Fruit fly (Drosophila melanogaster) whole organism, embryonic: ENCODE results near the gene CG17717.

Experiments
- ATbp ChIP-seq: fragments of 200-800 bp; sonication (Bioruptor generic); optimal IDR thresholded peaks from 2 replicates; lab custom pipeline; 2017; ENCODE audit warnings: missing biosample characterization, mild to moderate bottlenecking, missing genetic modification characterization, missing genetic modification reagents
- B-H2 ChIP-seq: fragments of 200-800 bp; sonication (Bioruptor generic); optimal IDR thresholded peaks from 2 replicates; lab custom pipeline; 2018; ENCODE audit warnings: missing biosample characterization, mild to moderate bottlenecking, missing genetic modification characterization
- CG10274 ChIP-seq: fragments of 200-800 bp; sonication (Bioruptor generic); optimal IDR thresholded peaks from 3 replicates; lab custom pipeline; 2017; ENCODE audit warnings: missing biosample characterization, mild to moderate bottlenecking, missing genetic modification characterization
- CG11695 ChIP-seq: fragments of 200-800 bp; sonication (Bioruptor generic); IDR thresholded peaks from 3 replicates; pipeline ENCODE4 v1.3.6; 2022; ENCODE audit warnings: missing biosample characterization, missing genetic modification characterization
- CG12391 ChIP-seq: fragments of 200-800 bp; sonication (Bioruptor generic); optimal IDR thresholded peaks from 3 replicates; lab custom pipeline; 2018; ENCODE audit warnings: missing biosample characterization, mild to moderate bottlenecking, missing genetic modification characterization, moderate library complexity
- CG13296 ChIP-seq: fragments of 200-800 bp; sonication (Bioruptor generic); optimal IDR thresholded peaks from 3 replicates; lab custom pipeline; 2018; ENCODE audit warnings: missing biosample characterization, mild to moderate bottlenecking, missing genetic modification characterization
- CG15514 ChIP-seq: fragments of 200-800 bp; sonication (Bioruptor generic); optimal IDR thresholded peaks from 3 replicates; lab custom pipeline; 2017; ENCODE audit warnings: missing biosample characterization, missing genetic modification characterization, mild to moderate bottlenecking, moderate library complexity, missing genetic modification reagents
- CG1603 ChIP-seq: fragments of 200-800 bp; sonication (Bioruptor generic); optimal IDR thresholded peaks from 2 replicates; lab custom pipeline; 2019; ENCODE audit warnings: missing biosample characterization, mild to moderate bottlenecking, missing genetic modification characterization, moderate library complexity
- CG1832 ChIP-seq: fragments of 200-800 bp; sonication (Bioruptor generic); optimal IDR thresholded peaks from 2 replicates; lab custom pipeline; 2017; ENCODE audit warnings: missing biosample characterization, mild to moderate bottlenecking, missing genetic modification characterization, inconsistent platforms
- CG2678 ChIP-seq: fragments of 200-800 bp; sonication (Bioruptor generic); optimal IDR thresholded peaks from 3 replicates; lab custom pipeline; 2019; ENCODE audit warnings: missing biosample characterization, mild to moderate bottlenecking, missing genetic modification characterization, moderate library complexity
- CG2889 ChIP-seq: fragments of 200-800 bp; sonication (Bioruptor generic); IDR thresholded peaks from 3 replicates; pipeline ENCODE4 v1.3.6; 2022; ENCODE audit warnings: missing biosample characterization, missing genetic modification characterization
- CG4328 ChIP-seq: fragments of 200-800 bp; sonication (Bioruptor generic); optimal IDR thresholded peaks from 3 replicates; lab custom pipeline; 2017; ENCODE audit warnings: missing biosample characterization, missing genetic modification reagents, missing genetic modification characterization
- CG4854 ChIP-seq: fragments of 200-800 bp; sonication (Bioruptor generic); optimal IDR thresholded peaks from 2 replicates; lab custom pipeline; 2016; ENCODE audit warnings: missing biosample characterization, missing genetic modification characterization, inconsistent platforms
- CG5953 ChIP-seq: fragments of 200-800 bp; sonication (Bioruptor generic); IDR thresholded peaks from 2 replicates; pipeline ENCODE4 v1.3.6; 2022; ENCODE audit warnings: missing biosample characterization, missing genetic modification characterization
- CG7271 ChIP-seq: fragments of 200-800 bp; sonication (Bioruptor generic); optimal IDR thresholded peaks from 2 replicates; lab custom pipeline; 2018; ENCODE audit warnings: missing biosample characterization, mild to moderate bottlenecking, missing genetic modification characterization, moderate library complexity
- CG7357 ChIP-seq: fragments of 200-800 bp; sonication (Bioruptor generic); IDR thresholded peaks from 3 replicates; pipeline ENCODE4 v1.3.6; 2022; ENCODE audit warnings: missing biosample characterization, missing genetic modification characterization
- CG7839 ChIP-seq: fragments of 200-800 bp; sonication (Bioruptor generic); optimal IDR thresholded peaks from 3 replicates; lab custom pipeline; 2018; ENCODE audit warnings: missing biosample characterization, mild to moderate bottlenecking, missing genetic modification characterization, moderate library complexity
- CG8359 ChIP-seq: fragments of 200-800 bp; sonication (Bioruptor generic); optimal IDR thresholded peaks from 2 replicates; lab custom pipeline; 2017; ENCODE audit warnings: missing biosample characterization, mild to moderate bottlenecking, missing genetic modification characterization, borderline replicate concordance
- CG9932 ChIP-seq: fragments of 200-800 bp; sonication (Bioruptor generic); IDR thresholded peaks from 2 replicates; pipeline ENCODE4 v1.3.6; 2022; ENCODE audit warnings: missing biosample characterization, missing genetic modification characterization
- CHES-1-like ChIP-seq: fragments of 200-800 bp; sonication (Bioruptor generic); optimal IDR thresholded peaks from 2 replicates; lab custom pipeline; 2016; ENCODE audit warnings: missing biosample characterization, missing genetic modification characterization
- Doc2 ChIP-seq: fragments of 200-800 bp; sonication (Bioruptor generic); IDR thresholded peaks from 2 replicates; pipeline ENCODE4 v1.3.6; 2022; ENCODE audit warnings: missing biosample characterization, missing genetic modification characterization
- Drgx ChIP-seq: fragments of 200-800 bp; sonication (Bioruptor generic); IDR thresholded peaks from 2 replicates; pipeline ENCODE4 v1.3.6; 2022; ENCODE audit warnings: missing biosample characterization, missing genetic modification characterization
- Fer1 ChIP-seq: fragments of 200-800 bp; sonication (Bioruptor generic); optimal IDR thresholded peaks from 2 replicates; lab custom pipeline; 2017; ENCODE audit warnings: missing biosample characterization, mild to moderate bottlenecking, missing genetic modification characterization
- Hmr ChIP-seq: fragments of 200-800 bp; sonication (Bioruptor generic); optimal IDR thresholded peaks from 3 replicates; lab custom pipeline; 2017; ENCODE audit warnings: mild to moderate bottlenecking, missing biosample characterization, missing genetic modification reagents, missing genetic modification characterization
- Hr39 ChIP-seq: fragments of >200 bp; optimal IDR thresholded peaks from 2 replicates; lab custom pipeline; 2017
- Hsf ChIP-seq: fragments of 200-800 bp; sonication (Bioruptor generic); optimal IDR thresholded peaks from 3 replicates; lab custom pipeline; 2016; ENCODE audit warnings: missing biosample characterization, missing genetic modification characterization
- Max ChIP-seq: fragments of 200-800 bp; sonication (Bioruptor generic); optimal IDR thresholded peaks from 2 replicates; lab custom pipeline; 2016; ENCODE audit warnings: missing biosample characterization, mild to moderate bottlenecking, missing genetic modification characterization
- Mrtf ChIP-seq: fragments of 200-800 bp; sonication (Bioruptor generic); IDR thresholded peaks from 3 replicates; pipeline ENCODE4 v1.3.6; 2022; ENCODE audit warnings: missing biosample characterization, missing genetic modification characterization
- Ssrp ChIP-seq: fragments of 200-800 bp; sonication (Bioruptor generic); optimal IDR thresholded peaks from 2 replicates; lab custom pipeline; 2018; ENCODE audit warnings: missing biosample characterization, mild to moderate bottlenecking, missing genetic modification characterization, moderate library complexity
- ato ChIP-seq: fragments of 200-800 bp; sonication (Bioruptor generic); IDR thresholded peaks from 2 replicates; pipeline ENCODE4 v1.3.6; 2022; ENCODE audit warnings: missing biosample characterization, missing genetic modification characterization; ENCODE audit not compliant: partially characterized antibody
- br ChIP-seq: fragments of >200 bp; optimal IDR thresholded peaks from 2 replicates; lab custom pipeline; 2017
- bsh ChIP-seq, 2 experiments: fragments of 200-800 bp; sonication (Bioruptor generic); optimal IDR thresholded peaks; 2 replicates each; lab custom pipeline; 2017 to 2018; ENCODE audit warnings: mild to moderate bottlenecking in 2 of 2, missing biosample characterization in 2 of 2, missing genetic modification characterization in 2 of 2, moderate library complexity in 1 of 2
- danr ChIP-seq: fragments of 200-800 bp; sonication (Bioruptor generic); IDR thresholded peaks from 2 replicates; pipeline ENCODE4 v1.3.6; 2022; ENCODE audit warnings: missing biosample characterization, missing genetic modification characterization
- disco-r ChIP-seq: fragments of 200-800 bp; sonication (Bioruptor generic); optimal IDR thresholded peaks from 2 replicates; lab custom pipeline; 2016; ENCODE audit warnings: missing biosample characterization, missing genetic modification characterization
- dpn ChIP-seq, 2 experiments: fragments of 200-800 bp; sonication (Bioruptor generic); optimal IDR thresholded peaks; 3 replicates each; lab custom pipeline; 2016; ENCODE audit warnings: missing biosample characterization in 2 of 2, missing genetic modification characterization in 2 of 2
- gce ChIP-seq: fragments of 200-800 bp; sonication (Bioruptor generic); IDR thresholded peaks from 3 replicates; pipeline ENCODE4 v1.3.6; 2022; ENCODE audit warnings: missing biosample characterization, missing genetic modification characterization
- jing ChIP-seq: fragments of 200-800 bp; sonication (Bioruptor generic); optimal IDR thresholded peaks from 2 replicates; lab custom pipeline; 2018; ENCODE audit warnings: missing biosample characterization, mild to moderate bottlenecking, missing genetic modification characterization
- jumu ChIP-seq: fragments of 200-800 bp; sonication (Bioruptor generic); optimal IDR thresholded peaks from 3 replicates; lab custom pipeline; 2016; ENCODE audit warnings: missing biosample characterization, missing genetic modification characterization
- kni ChIP-seq: fragments of 200-800 bp; sonication (Bioruptor generic); optimal IDR thresholded peaks from 3 replicates; lab custom pipeline; 2017; ENCODE audit warnings: mild to moderate bottlenecking, missing biosample characterization, missing genetic modification reagents, missing genetic modification characterization
- lola ChIP-seq, 3 experiments: fragments of >200 bp in 2 of 3; fragments of 200-800 bp in 1 of 3; sonication (Bioruptor generic) in 1 of 3; optimal IDR thresholded peaks; 2 replicates each; lab custom pipeline; 2017 to 2019; ENCODE audit warnings: missing biosample characterization in 3 of 3, missing genetic modification characterization in 3 of 3, mild to moderate bottlenecking in 1 of 3, moderate library complexity in 1 of 3
- nerfin-2 ChIP-seq: fragments of 200-800 bp; sonication (Bioruptor generic); IDR thresholded peaks from 2 replicates; pipeline ENCODE4 v1.3.6; 2022; ENCODE audit warnings: missing biosample characterization, missing genetic modification characterization; ENCODE audit not compliant: partially characterized antibody
- nmo ChIP-seq: fragments of 200-800 bp; sonication (Bioruptor generic); optimal IDR thresholded peaks from 2 replicates; lab custom pipeline; 2018; ENCODE audit warnings: missing biosample characterization, mild to moderate bottlenecking, missing genetic modification characterization, moderate library complexity
- org-1 ChIP-seq: fragments of 200-800 bp; sonication (Bioruptor generic); optimal IDR thresholded peaks from 2 replicates; lab custom pipeline; 2017; ENCODE audit warnings: missing biosample characterization, missing genetic modification characterization
- pnt ChIP-seq: fragments of 200-800 bp; sonication (Bioruptor generic); optimal IDR thresholded peaks from 3 replicates; lab custom pipeline; 2016; ENCODE audit warnings: missing biosample characterization, missing genetic modification characterization
- sd ChIP-seq: fragments of 200-800 bp; sonication (Bioruptor generic); optimal IDR thresholded peaks from 3 replicates; lab custom pipeline; 2018; ENCODE audit warnings: missing biosample characterization, mild to moderate bottlenecking, missing genetic modification characterization, moderate library complexity
- sob ChIP-seq: fragments of 200-800 bp; sonication (Bioruptor generic); IDR thresholded peaks from 2 replicates; pipeline ENCODE4 v1.3.6; 2022; ENCODE audit warnings: missing biosample characterization, missing genetic modification characterization
- sr ChIP-seq: fragments of 200-800 bp; sonication (Bioruptor generic); IDR thresholded peaks from 3 replicates; pipeline ENCODE4 v1.3.6; 2022; ENCODE audit warnings: missing biosample characterization, missing genetic modification characterization
- toy ChIP-seq: fragments of 200-800 bp; sonication (Bioruptor generic); IDR thresholded peaks from 2 replicates; pipeline ENCODE4 v1.3.6; 2022; ENCODE audit warnings: missing biosample characterization, missing genetic modification characterization
- zen2 ChIP-seq: fragments of 200-800 bp; sonication (Bioruptor generic); IDR thresholded peaks from 3 replicates; pipeline ENCODE4 v1.3.6; 2022; ENCODE audit warnings: missing biosample characterization, missing genetic modification characterization; ENCODE audit not compliant: partially characterized antibody

The CG17717 gene

dm6 chrX:6571234-6571915 lies 17.7 kb upstream of the CG17717 start (continued):
- TF ChIP-seq kni (GFP tag; lab: Kevin White, UChicago) (peak; percentile 70), Ssrp (tag; lab: Kevin White, UChicago) (peak; percentile 93), CG12391 (tag; lab: Kevin White, UChicago) (peak; percentile 93), pnt (GFP tag; lab: Kevin White, UChicago) (peak; percentile 52), gce (no peak), CG7839 (peak; percentile 93), CG1603 (tag; lab: Kevin White, UChicago) (peak; percentile 37), CG9932 (GFP tag; lab: Robert Waterston, UW) (no peak; the same call in 1 of the 2 replicates), CG7357 (GFP tag; lab: Robert Waterston, UW) (peak; percentile 71), ato (GFP tag; lab: Robert Waterston, UW) (no peak), sd (tag; lab: Kevin White, UChicago) (peak; percentile 59), Drgx (peak; percentile 92), Mrtf (peak; percentile 48; the same call in 1 of the 3 replicates), Doc2 (GFP tag; lab: Robert Waterston, UW) (no peak), Fer1 (GFP tag; lab: Kevin White, UChicago) (peak; percentile 82), dpn (GFP tag; optimal IDR thresholded peaks at IDR 0.05; lab: Kevin White, UChicago) (peak; percentile 40 to 78), nerfin-2 (GFP tag; lab: Robert Waterston, UW) (no peak), CG2889 (GFP tag; lab: Robert Waterston, UW) (peak; percentile 59; the same call in 1 of the 3 replicates), Hsf (GFP tag; lab: Kevin White, UChicago) (peak; percentile 68), CG13296 (GFP tag; lab: Kevin White, UChicago) (peak; percentile 84), jing (GFP tag; lab: Kevin White, UChicago) (peak; percentile 60), CG10274 (GFP tag; lab: Kevin White, UChicago) (peak; percentile 62), disco-r (GFP tag; lab: Kevin White, UChicago) (no peak), zen2 (GFP tag; lab: Robert Waterston, UW) (no peak), toy (GFP tag; lab: Robert Waterston, UW) (no peak), jumu (GFP tag; lab: Kevin White, UChicago) (peak; percentile 20), nmo (GFP tag; lab: Kevin White, UChicago) (peak; percentile 95), B-H2 (peak; percentile 20), Max (peak; percentile 52), CG7271 (peak; percentile 58), br (no peak), Hr39 (lab: Kevin White, UChicago) (no peak), org-1 (GFP tag; lab: Kevin White, UChicago) (peak; percentile 86), sr (GFP tag; lab: Robert Waterston, UW) (no peak), CG4328 (GFP tag; lab: Kevin White, UChicago) (peak; percentile 80), Hmr (GFP tag; lab: Kevin White, UChicago) (peak; percentile 80), CG15514 (GFP tag; lab: Kevin White, UChicago) (peak; percentile 49), lola (GFP tag; optimal IDR thresholded peaks at IDR 0.05; lab: Kevin White, UChicago) (peak in 1 of 3 experiments; percentile 94), danr (peak; percentile 76), CG5953 (GFP tag; lab: Robert Waterston, UW) (peak; percentile 73; the same call in 1 of the 2 replicates), CG8359 (peak; percentile 83), ATbp (peak; percentile 91), CG2678 (tag; lab: Kevin White, UChicago) (peak; percentile 94), CG1832 (peak; percentile 74), CG4854 (GFP tag; lab: Kevin White, UChicago) (peak; percentile 49), bsh (GFP tag; optimal IDR thresholded peaks at IDR 0.05; lab: Kevin White, UChicago) (peak; percentile 88 to 93), CG11695 (GFP tag; lab: Robert Waterston, UW) (peak; percentile 90), sob (peak; percentile 72), CHES-1-like (no peak)
